Worm (Caenorhabditis elegans): ENCODE results near the gene F59C12.3.

Gene F59C12.3

ce11 chrX:16609424-16609823 is at the start of gene F59C12.3:
F59C12.3 (minus strand) TSS chrX:16609524.
- TF ChIP-seq elt-1 (tag; optimal IDR thresholded peaks at IDR 0.05) = no peak
- TF ChIP-seq nhr-23 (tag; optimal IDR thresholded peaks at IDR 0.05) = no peak
- TF ChIP-seq mml-1 (tag; optimal IDR thresholded peaks at IDR 0.05) = no peak
- no peak for TF ChIP-seq hmg-11 (tag; optimal IDR thresholded peaks at IDR 0.05)
- TF ChIP-seq tbx-2 (tag; optimal IDR thresholded peaks at IDR 0.05) = no peak
- no peak for TF ChIP-seq aly-2 (tag; optimal IDR thresholded peaks at IDR 0.05)
- no peak for TF ChIP-seq nhr-76 (tag; optimal IDR thresholded peaks at IDR 0.05)
- no peak for TF ChIP-seq lsy-12 (tag; optimal IDR thresholded peaks at IDR 0.05)
- no peak for TF ChIP-seq elt-2 (tag; optimal IDR thresholded peaks at IDR 0.05)
- no peak for TF ChIP-seq unc-62 (GFP tag; optimal IDR thresholded peaks at IDR 0.05)

ce11 chrX:16658309-16658708 is 49.0 kb upstream of the F59C12.3 start:
- TF ChIP-seq snpc-4 (tag; optimal IDR thresholded peaks at IDR 0.05) (no peak), ceh-82 (tag; optimal IDR thresholded peaks at IDR 0.05) (no peak), mdl-1 (tag; optimal IDR thresholded peaks at IDR 0.05) (no peak), ceh-28 (tag; optimal IDR thresholded peaks at IDR 0.05) (no peak), elt-3 (tag; optimal IDR thresholded peaks at IDR 0.05) (peak in 1 of 3 experiments; percentile 43), lin-15B (tag; optimal IDR thresholded peaks at IDR 0.05) (no peak)

- TF ChIP-seq nhr-77 (tag; optimal IDR thresholded peaks at IDR 0.05) (no peak), sea-2 (GFP tag; optimal IDR thresholded peaks at IDR 0.05) (no peak), ztf-11 (tag; optimal IDR thresholded peaks at IDR 0.05) (no peak), snpc-4 (tag; optimal IDR thresholded peaks at IDR 0.05) (no peak), mml-1 (tag; optimal IDR thresholded peaks at IDR 0.05) (no peak), lin-39 (tag; optimal IDR thresholded peaks at IDR 0.05) (peak; percentile 29), unc-62 (GFP tag; optimal IDR thresholded peaks at IDR 0.05) (no peak), nhr-11 (tag; optimal IDR thresholded peaks at IDR 0.05) (no peak)
These were observed 46.0 kb upstream of the F59C12.3 start for ce11 chrX:16655283-16655682.

ce11 chrX:16650600-16650999 is 41.3 kb upstream of the F59C12.3 start:
- TF ChIP-seq nhr-12 (tag; optimal IDR thresholded peaks at IDR 0.05) (no peak), nhr-77 (tag; optimal IDR thresholded peaks at IDR 0.05) (no peak), nhr-76 (tag; optimal IDR thresholded peaks at IDR 0.05) (no peak), nhr-25 (tag; optimal IDR thresholded peaks at IDR 0.05) (no peak)

- no peak for TF ChIP-seq nhr-11 (tag; optimal IDR thresholded peaks at IDR 0.05)
- TF ChIP-seq pqm-1 (tag; optimal IDR thresholded peaks at IDR 0.05) = no peak
- no peak for TF ChIP-seq nhr-25 (tag; optimal IDR thresholded peaks at IDR 0.05)
- TF ChIP-seq daf-12 (tag; optimal IDR thresholded peaks at IDR 0.05) = no peak
- no peak for TF ChIP-seq sea-2 (GFP tag; optimal IDR thresholded peaks at IDR 0.05)
These were observed 39.4 kb upstream of the F59C12.3 start for ce11 chrX:16648773-16649172.

ce11 chrX:16647222-16647621 is 37.9 kb upstream of the F59C12.3 start:
- TF ChIP-seq nhr-23 (tag; optimal IDR thresholded peaks at IDR 0.05) = peak; percentile 45
- TF ChIP-seq nhr-67 (tag; optimal IDR thresholded peaks at IDR 0.05) = no peak

- TF ChIP-seq fkh-10 (GFP tag; optimal IDR thresholded peaks at IDR 0.05) = no peak
- peak; percentile 74 for TF ChIP-seq elt-2 (tag; optimal IDR thresholded peaks at IDR 0.05)
- no peak for TF ChIP-seq nhr-67 (tag; optimal IDR thresholded peaks at IDR 0.05)
- no peak for TF ChIP-seq tbx-2 (tag; optimal IDR thresholded peaks at IDR 0.05)
- no peak for TF ChIP-seq nhr-77 (tag; optimal IDR thresholded peaks at IDR 0.05)
- TF ChIP-seq ZK546.5 (tag; optimal IDR thresholded peaks at IDR 0.05) = no peak
- TF ChIP-seq nfya-1 (tag; optimal IDR thresholded peaks at IDR 0.05; ENCODE audit: insufficient read depth) = no peak
- TF ChIP-seq nhr-28 (tag; optimal IDR thresholded peaks at IDR 0.05) = no peak
- TF ChIP-seq unc-62 (GFP tag; optimal IDR thresholded peaks at IDR 0.05) = no peak
These were observed 35.6 kb upstream of the F59C12.3 start for ce11 chrX:16644889-16645288.
